Fruit fly (Drosophila melanogaster) whole organism, embryonic: ENCODE data around the gene CG7565.

Experiments used
- CG10543 ChIP-seq: fragments of 200-800 bp; sonication (Bioruptor generic); optimal IDR thresholded peaks from 3 replicates; lab custom pipeline; 2017; ENCODE audit warnings: missing biosample characterization, mild to moderate bottlenecking, missing genetic modification characterization, moderate library complexity
- CG11723 ChIP-seq: fragments of 200-800 bp; sonication (Bioruptor generic); optimal IDR thresholded peaks from 2 replicates; lab custom pipeline; 2017; ENCODE audit warnings: missing biosample characterization, mild to moderate bottlenecking, missing genetic modification characterization
- CG12071 ChIP-seq: fragments of 200-800 bp; sonication (Bioruptor generic); optimal IDR thresholded peaks from 3 replicates; lab custom pipeline; 2018; ENCODE audit warnings: missing biosample characterization, mild to moderate bottlenecking, missing genetic modification characterization
- CG14667 ChIP-seq: fragments of 200-800 bp; sonication (Bioruptor generic); IDR thresholded peaks from 2 replicates; pipeline ENCODE4 v1.3.6; 2022; ENCODE audit warnings: missing biosample characterization, missing genetic modification characterization
- CG1529 ChIP-seq: fragments of 200-800 bp; sonication (Bioruptor generic); optimal IDR thresholded peaks from 3 replicates; lab custom pipeline; 2018; ENCODE audit warnings: missing biosample characterization, missing genetic modification characterization
- CG17186 ChIP-seq: fragments of 200-800 bp; sonication (Bioruptor generic); optimal IDR thresholded peaks from 3 replicates; lab custom pipeline; 2017; ENCODE audit warnings: missing biosample characterization, missing genetic modification reagents, missing genetic modification characterization
- CG17568 ChIP-seq: fragments of 200-800 bp; sonication (Bioruptor generic); optimal IDR thresholded peaks from 2 replicates; lab custom pipeline; 2018; ENCODE audit warnings: missing biosample characterization, mild to moderate bottlenecking, missing genetic modification characterization, moderate library complexity
- CG30431 ChIP-seq: fragments of 200-800 bp; sonication (Bioruptor generic); optimal IDR thresholded peaks from 2 replicates; lab custom pipeline; 2017; ENCODE audit warnings: missing biosample characterization, missing genetic modification characterization
- CG31224 ChIP-seq: fragments of 200-800 bp; sonication (Bioruptor generic); IDR thresholded peaks from 2 replicates; pipeline ENCODE4 v1.3.6; 2022; ENCODE audit warnings: missing biosample characterization, missing genetic modification characterization
- CG3163 ChIP-seq: fragments of 200-800 bp; sonication (Bioruptor generic); optimal IDR thresholded peaks from 3 replicates; lab custom pipeline; 2016; ENCODE audit warnings: missing biosample characterization, missing genetic modification characterization
- CG5245 ChIP-seq: fragments of 200-800 bp; sonication (Bioruptor generic); optimal IDR thresholded peaks from 3 replicates; lab custom pipeline; 2016; ENCODE audit warnings: missing biosample characterization, missing genetic modification characterization
- CG6791 ChIP-seq: fragments of 200-800 bp; sonication (Bioruptor generic); IDR thresholded peaks from 3 replicates; pipeline ENCODE4 v1.3.6; 2022; ENCODE audit warnings: missing biosample characterization, missing genetic modification characterization; ENCODE audit not compliant: partially characterized antibody
- D19B ChIP-seq: fragments of 200-800 bp; sonication (Bioruptor generic); optimal IDR thresholded peaks from 2 replicates; lab custom pipeline; 2017; ENCODE audit warnings: missing biosample characterization, mild to moderate bottlenecking, missing genetic modification characterization
- Deaf1 ChIP-seq: fragments of 200-800 bp; optimal IDR thresholded peaks from 3 replicates; lab custom pipeline; 2019; ENCODE audit warnings: missing biosample characterization, mild to moderate bottlenecking, missing genetic modification characterization, moderate library complexity
- Dip2 ChIP-seq: fragments of 200-800 bp; sonication (Bioruptor generic); IDR thresholded peaks from 2 replicates; pipeline ENCODE4 v1.3.6; 2022; ENCODE audit warnings: missing biosample characterization, missing genetic modification characterization
- Ets97D ChIP-seq: fragments of 200-800 bp; sonication (Bioruptor generic); optimal IDR thresholded peaks from 3 replicates; lab custom pipeline; 2016; ENCODE audit warnings: missing biosample characterization, missing genetic modification characterization
- HHEX ChIP-seq: fragments of 200-800 bp; sonication (Bioruptor generic); optimal IDR thresholded peaks from 3 replicates; lab custom pipeline; 2017; ENCODE audit warnings: missing biosample characterization, mild to moderate bottlenecking, missing genetic modification characterization, missing genetic modification reagents
- Lhr ChIP-seq: fragments of 200-800 bp; sonication (Bioruptor generic); optimal IDR thresholded peaks from 3 replicates; lab custom pipeline; 2017; ENCODE audit warnings: mild to moderate bottlenecking, missing biosample characterization, missing genetic modification reagents, missing genetic modification characterization
- Mad ChIP-seq: fragments of 200-800 bp; sonication (Bioruptor generic); optimal IDR thresholded peaks from 2 replicates; lab custom pipeline; 2016; ENCODE audit warnings: missing biosample characterization, missing genetic modification characterization
- Max ChIP-seq: fragments of 200-800 bp; sonication (Bioruptor generic); optimal IDR thresholded peaks from 2 replicates; lab custom pipeline; 2016; ENCODE audit warnings: missing biosample characterization, mild to moderate bottlenecking, missing genetic modification characterization
- NC2α ChIP-seq: fragments of 200-800 bp; sonication (Bioruptor generic); optimal IDR thresholded peaks from 2 replicates; lab custom pipeline; 2016; ENCODE audit warnings: missing biosample characterization, missing genetic modification characterization
- Ravus ChIP-seq: fragments of 200-800 bp; sonication (Bioruptor generic); IDR thresholded peaks from 2 replicates; pipeline ENCODE4 v1.3.6; 2022; ENCODE audit warnings: missing biosample characterization, missing genetic modification characterization
- Tbp ChIP-seq: fragments of >200 bp; optimal IDR thresholded peaks from 2 replicates; lab custom pipeline; 2018; ENCODE audit warnings: missing biosample characterization, missing genetic modification characterization
- Trl ChIP-seq, 3 experiments: fragments of >200 bp in 2 of 3; fragments of 200-800 bp in 1 of 3; sonication (Bioruptor generic) in 1 of 3; optimal IDR thresholded peaks; 2 replicates in 1 of 3; 3 replicates in 2 of 3; lab custom pipeline; 2016 to 2017; ENCODE audit warnings: missing biosample characterization in 1 of 3, missing genetic modification characterization in 1 of 3
- Usf ChIP-seq: fragments of 200-800 bp; sonication (Bioruptor generic); optimal IDR thresholded peaks from 2 replicates; lab custom pipeline; 2017; ENCODE audit warnings: missing genotype, missing biosample characterization, missing genetic modification characterization
- YL-1 ChIP-seq: fragments of 200-800 bp; sonication (Bioruptor generic); optimal IDR thresholded peaks from 3 replicates; lab custom pipeline; 2017; ENCODE audit warnings: missing biosample characterization, mild to moderate bottlenecking, missing genetic modification characterization
- al ChIP-seq: fragments of 200-800 bp; sonication (Bioruptor generic); IDR thresholded peaks from 2 replicates; pipeline ENCODE4 v1.3.6; 2022; ENCODE audit warnings: missing biosample characterization, missing genetic modification characterization
- ase ChIP-seq: fragments of 200-800 bp; sonication (Bioruptor generic); IDR thresholded peaks from 3 replicates; pipeline ENCODE4 v1.3.6; 2022; ENCODE audit warnings: missing biosample characterization, missing genetic modification characterization
- cas ChIP-seq: fragments of 200-800 bp; sonication (Bioruptor generic); IDR thresholded peaks from 2 replicates; pipeline ENCODE4 v1.3.6; 2022; ENCODE audit warnings: missing biosample characterization, missing genetic modification characterization
- crc ChIP-seq: fragments of 200-800 bp; sonication (Bioruptor generic); optimal IDR thresholded peaks from 2 replicates; lab custom pipeline; 2016; ENCODE audit warnings: missing biosample characterization, missing genetic modification characterization
- eve ChIP-seq, 2 experiments: fragments of >200 bp; optimal IDR thresholded peaks; 2 replicates each; lab custom pipeline; 2017; ENCODE audit warnings: missing biosample characterization in 2 of 2, missing genetic modification characterization in 2 of 2
- eyg ChIP-seq: fragments of 200-800 bp; sonication (Bioruptor generic); optimal IDR thresholded peaks from 3 replicates; lab custom pipeline; 2016; ENCODE audit warnings: missing biosample characterization, missing genetic modification characterization
- gce ChIP-seq: fragments of 200-800 bp; sonication (Bioruptor generic); IDR thresholded peaks from 3 replicates; pipeline ENCODE4 v1.3.6; 2022; ENCODE audit warnings: missing biosample characterization, missing genetic modification characterization
- klu ChIP-seq: fragments of 200-800 bp; sonication (Bioruptor generic); IDR thresholded peaks from 2 replicates; pipeline ENCODE4 v1.3.6; 2022; ENCODE audit warnings: missing biosample characterization, missing genetic modification characterization
- lmd ChIP-seq: fragments of 200-800 bp; sonication (Bioruptor generic); IDR thresholded peaks from 2 replicates; pipeline ENCODE4 v1.3.6; 2022; ENCODE audit warnings: missing biosample characterization, missing genetic modification characterization
- luna ChIP-seq: fragments of 200-800 bp; sonication (Bioruptor generic); optimal IDR thresholded peaks from 2 replicates; lab custom pipeline; 2016; ENCODE audit warnings: missing biosample characterization, missing genetic modification characterization
- mirr ChIP-seq: fragments of 200-800 bp; sonication (Bioruptor generic); optimal IDR thresholded peaks from 3 replicates; lab custom pipeline; 2018; ENCODE audit warnings: missing biosample characterization, mild to moderate bottlenecking, missing genetic modification characterization
- org-1 ChIP-seq: fragments of 200-800 bp; sonication (Bioruptor generic); optimal IDR thresholded peaks from 2 replicates; lab custom pipeline; 2017; ENCODE audit warnings: missing biosample characterization, missing genetic modification characterization
- peb ChIP-seq: fragments of 200-800 bp; sonication (Bioruptor generic); IDR thresholded peaks from 2 replicates; pipeline ENCODE4 v1.3.6; 2022; ENCODE audit warnings: missing biosample characterization, missing genetic modification characterization
- sd ChIP-seq: fragments of 200-800 bp; sonication (Bioruptor generic); optimal IDR thresholded peaks from 3 replicates; lab custom pipeline; 2018; ENCODE audit warnings: missing biosample characterization, mild to moderate bottlenecking, missing genetic modification characterization, moderate library complexity
- shn ChIP-seq: fragments of 200-800 bp; sonication (Bioruptor generic); optimal IDR thresholded peaks from 3 replicates; lab custom pipeline; 2016; ENCODE audit warnings: missing biosample characterization, missing genetic modification characterization
- sna ChIP-seq: fragments of 200-800 bp; sonication (Bioruptor generic); IDR thresholded peaks from 2 replicates; pipeline ENCODE4 v1.3.6; 2022; ENCODE audit warnings: missing biosample characterization, missing genetic modification characterization; ENCODE audit not compliant: partially characterized antibody
- so ChIP-seq: fragments of 200-800 bp; sonication (Bioruptor generic); IDR thresholded peaks from 3 replicates; pipeline ENCODE4 v1.3.6; 2022; ENCODE audit warnings: missing biosample characterization, missing genetic modification characterization
- sqz ChIP-seq: fragments of 200-800 bp; sonication (Bioruptor generic); optimal IDR thresholded peaks from 3 replicates; lab custom pipeline; 2018; ENCODE audit warnings: missing biosample characterization, mild to moderate bottlenecking, missing genetic modification characterization
- tll ChIP-seq, 2 experiments: fragments of 200-800 bp in 1 of 2; fragments of >200 bp in 1 of 2; sonication (Bioruptor generic) in 1 of 2; optimal IDR thresholded peaks; 2 replicates each; lab custom pipeline; 2017 to 2019; ENCODE audit warnings: missing biosample characterization in 2 of 2, missing genetic modification characterization in 2 of 2, mild to moderate bottlenecking in 1 of 2, moderate library complexity in 1 of 2
- trem ChIP-seq: fragments of 200-800 bp; optimal IDR thresholded peaks from 3 replicates; lab custom pipeline; 2019; ENCODE audit warnings: missing biosample characterization, mild to moderate bottlenecking, missing genetic modification characterization, moderate library complexity
- tup ChIP-seq: fragments of 200-800 bp; sonication (Bioruptor generic); optimal IDR thresholded peaks from 2 replicates; lab custom pipeline; 2016; ENCODE audit warnings: missing biosample characterization, mild to moderate bottlenecking, missing genetic modification characterization, moderate library complexity
- unc-4 ChIP-seq: fragments of 200-800 bp; sonication (Bioruptor generic); IDR thresholded peaks from 2 replicates; pipeline ENCODE4 v1.3.6; 2022; ENCODE audit warnings: missing biosample characterization, missing genetic modification characterization; ENCODE audit not compliant: partially characterized antibody
- vnd ChIP-seq: fragments of 200-800 bp; sonication (Bioruptor generic); IDR thresholded peaks from 3 replicates; pipeline ENCODE4 v1.3.6; 2022; ENCODE audit warnings: missing biosample characterization, missing genetic modification characterization; ENCODE audit not compliant: partially characterized antibody
- wek ChIP-seq: fragments of 200-800 bp; sonication (Bioruptor generic); optimal IDR thresholded peaks from 3 replicates; lab custom pipeline; 2018; ENCODE audit warnings: missing biosample characterization, mild to moderate bottlenecking, missing genetic modification characterization, moderate library complexity

CG7565 gene

DNA sequence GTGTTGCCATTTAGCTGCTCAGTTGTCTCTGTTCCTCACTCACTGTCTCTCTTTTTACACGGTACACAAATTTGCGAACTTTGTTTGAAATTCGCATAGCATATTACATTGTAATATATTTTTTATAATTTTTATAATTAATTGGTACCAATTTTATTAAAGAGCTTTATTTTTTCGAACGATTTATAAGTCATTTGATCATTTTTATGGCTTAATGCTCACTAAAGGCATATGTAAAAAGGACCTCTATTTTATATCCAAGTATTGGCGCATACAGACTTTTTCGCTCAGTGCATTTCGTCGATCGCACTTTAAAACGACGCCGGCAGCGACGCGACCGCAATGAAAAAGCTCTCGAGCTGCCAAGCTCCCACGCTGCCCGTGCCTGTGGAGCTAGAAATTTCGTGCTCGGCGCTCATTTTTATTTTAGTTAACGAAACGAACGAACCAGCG is 4.5 kb upstream of the CG7565 start:
- TF ChIP-seq eve (GFP tag; optimal IDR thresholded peaks at IDR 0.05; lab: Kevin White, UChicago) (no peak), unc-4 (GFP tag; lab: Robert Waterston, UW) (no peak), CG11723 (GFP tag; lab: Kevin White, UChicago) (peak; percentile 92), CG12071 (GFP tag; lab: Kevin White, UChicago) (peak; percentile 70), wek (GFP tag; lab: Kevin White, UChicago) (peak; percentile 19), eyg (GFP tag; lab: Kevin White, UChicago) (peak; percentile 76), CG10543 (GFP tag; lab: Kevin White, UChicago) (peak; percentile 98), D19B (GFP tag; lab: Kevin White, UChicago) (peak; percentile 89), CG5245 (GFP tag; lab: Kevin White, UChicago) (peak; percentile 74), so (GFP tag; lab: Robert Waterston, UW) (peak; percentile 96), al (GFP tag; lab: Robert Waterston, UW) (peak; percentile 97), mirr (GFP tag; lab: Kevin White, UChicago) (peak; percentile 68), CG31224 (GFP tag; lab: Robert Waterston, UW) (peak; percentile 94), Deaf1 (tag; lab: Kevin White, UChicago) (peak; percentile 81), sqz (GFP tag; lab: Kevin White, UChicago) (peak; percentile 55), CG17568 (GFP tag; lab: Kevin White, UChicago) (peak; percentile 89), vnd (GFP tag; lab: Robert Waterston, UW) (no peak), tll (GFP tag; optimal IDR thresholded peaks at IDR 0.05; lab: Kevin White, UChicago) (no peak), shn (peak; percentile 82), trem (tag; lab: Kevin White, UChicago) (no peak), CG30431 (GFP tag; lab: Kevin White, UChicago) (peak; percentile 77), gce (GFP tag; lab: Robert Waterston, UW) (peak; percentile 76; the same call in 1 of the 3 replicates), ase (GFP tag; lab: Robert Waterston, UW) (peak; percentile 88), peb (GFP tag; lab: Robert Waterston, UW) (peak; percentile 79), Trl (optimal IDR thresholded peaks at IDR 0.05; lab: Kevin White, UChicago) (peak in 1 of 2 experiments; percentile 73), Trl (GFP tag; optimal IDR thresholded peaks at IDR 0.05; lab: Kevin White, UChicago) (peak; percentile 72), Ets97D (GFP tag; lab: Kevin White, UChicago) (peak; percentile 53), Tbp (no peak), CG17186 (GFP tag; lab: Kevin White, UChicago) (no peak), sna (GFP tag; lab: Robert Waterston, UW) (no peak), klu (GFP tag; lab: Robert Waterston, UW) (peak; percentile 96), YL-1 (GFP tag; lab: Kevin White, UChicago) (peak; percentile 87), HHEX (GFP tag; lab: Kevin White, UChicago) (peak; percentile 97), Usf (peak; percentile 95), Ravus (GFP tag; lab: Robert Waterston, UW) (peak; percentile 87), Dip2 (peak; percentile 59), tup (peak; percentile 82), CG6791 (GFP tag; lab: Robert Waterston, UW) (no peak), cas (peak; percentile 90), org-1 (GFP tag; lab: Kevin White, UChicago) (peak; percentile 95), CG3163 (GFP tag; lab: Kevin White, UChicago) (peak; percentile 62), sd (tag; lab: Kevin White, UChicago) (peak; percentile 94), CG1529 (GFP tag; lab: Kevin White, UChicago) (peak; percentile 69), luna (peak; percentile 82), crc (peak; percentile 62), Lhr (GFP tag; lab: Kevin White, UChicago) (peak; percentile 37), lmd (GFP tag; lab: Robert Waterston, UW) (peak; percentile 97), Mad (GFP tag; lab: Kevin White, UChicago) (peak; percentile 82), Max (GFP tag; lab: Kevin White, UChicago) (peak; percentile 94), NC2α (no peak), CG14667 (GFP tag; lab: Robert Waterston, UW) (peak; percentile 88)
